Fruit fly (Drosophila melanogaster): Measurements from ENCODE around the gene Or85e.

DNA sequence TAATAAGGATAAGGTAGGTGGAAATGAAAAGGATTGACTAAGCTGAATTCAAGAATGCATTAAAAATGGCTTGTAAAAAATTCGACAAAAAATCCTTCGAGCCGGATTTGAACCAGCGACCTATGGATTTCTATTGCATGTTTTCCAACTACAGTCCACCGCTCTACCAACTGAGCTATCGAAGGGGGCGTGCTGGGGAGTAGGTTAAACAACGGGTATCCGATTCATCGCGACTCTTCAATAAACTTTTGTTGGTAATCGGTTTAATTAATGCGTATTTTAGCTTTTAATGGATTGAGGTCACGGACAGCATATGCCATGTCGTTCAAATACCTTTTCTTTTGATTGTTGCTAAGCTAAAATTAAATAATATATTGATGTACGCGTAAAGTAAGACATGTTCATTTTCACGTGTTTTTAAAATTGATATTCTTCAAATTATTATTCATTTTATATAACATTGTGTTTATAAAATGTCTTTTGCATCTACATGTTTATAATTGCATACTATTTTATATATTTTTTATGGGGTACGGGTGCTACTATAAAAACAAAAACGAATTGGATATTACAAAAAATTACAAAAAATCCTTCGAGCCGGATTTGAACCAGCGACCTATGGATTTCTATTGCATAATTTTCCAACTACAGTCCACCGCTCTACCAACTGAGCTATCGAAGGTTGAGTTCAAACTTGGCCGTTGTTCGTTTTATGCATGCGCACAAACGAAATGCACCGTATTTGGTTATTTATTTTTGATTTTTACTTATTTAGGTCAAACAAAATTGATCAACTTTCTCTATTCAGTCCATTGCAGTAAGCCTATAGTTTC lies 32.6 kb upstream of the Or85e start:
- TF ChIP-seq psq (GFP tag; optimal IDR thresholded peaks at IDR 0.05) (no peak), lola (GFP tag; optimal IDR thresholded peaks at IDR 0.05) (no peak), Hr83 (GFP tag; optimal IDR thresholded peaks at IDR 0.05; ENCODE audit: poor library complexity, severe bottlenecking) (no peak), Hnf4 (GFP tag; optimal IDR thresholded peaks at IDR 0.05) (no peak), h (GFP tag; optimal IDR thresholded peaks at IDR 0.05) (no peak), fru (GFP tag; optimal IDR thresholded peaks at IDR 0.05) (no peak), br (GFP tag; optimal IDR thresholded peaks at IDR 0.05) (no peak), usp (GFP tag; optimal IDR thresholded peaks at IDR 0.05) (no peak), Myc (optimal IDR thresholded peaks at IDR 0.05) (no peak), brk (GFP tag; optimal IDR thresholded peaks at IDR 0.05) (no peak)

All from whole organism, wandering third instar larva.